Fruit fly (Drosophila melanogaster) whole organism, embryonic: Measurements from ENCODE around the gene 7B2.
A peak's percentile ranks its signal among the peaks of the same experiment; 100 is the strongest.

Source experiments
- Awh ChIP-seq: fragments of 200-800 bp; sonication (Bioruptor generic); IDR thresholded peaks from 2 replicates; pipeline ENCODE4, ENCODE4 v1.3.6; 2022; ENCODE audit warnings: missing biosample characterization, missing genetic modification characterization
- CG10654 ChIP-seq: fragments of 200-800 bp; sonication (Bioruptor generic); optimal IDR thresholded peaks from 2 replicates; lab custom pipeline; 2016; ENCODE audit warnings: missing biosample characterization, missing genetic modification characterization
- CG11093 ChIP-seq: fragments of 200-800 bp; sonication (Bioruptor generic); IDR thresholded peaks from 3 replicates; pipeline ENCODE4 v1.3.6; 2022; ENCODE audit warnings: missing biosample characterization, missing genetic modification characterization
- CG11247 ChIP-seq: fragments of 200-800 bp; sonication (Bioruptor generic); IDR thresholded peaks from 2 replicates; pipeline ENCODE4 v1.3.6; 2022; ENCODE audit warnings: missing biosample characterization, missing genetic modification characterization
- CG12391 ChIP-seq: fragments of 200-800 bp; sonication (Bioruptor generic); optimal IDR thresholded peaks from 3 replicates; lab custom pipeline; 2018; ENCODE audit warnings: missing biosample characterization, mild to moderate bottlenecking, missing genetic modification characterization, moderate library complexity
- CG13624 ChIP-seq: fragments of 200-800 bp; sonication (Bioruptor generic); optimal IDR thresholded peaks from 2 replicates; lab custom pipeline; 2016; ENCODE audit warnings: missing biosample characterization, missing genetic modification characterization
- CG15601 ChIP-seq: fragments of 200-800 bp; sonication (Bioruptor generic); optimal IDR thresholded peaks from 3 replicates; lab custom pipeline; 2019; ENCODE audit warnings: missing biosample characterization, mild to moderate bottlenecking, missing genetic modification characterization, moderate library complexity
- CG1647 ChIP-seq: fragments of 200-800 bp; sonication (Bioruptor generic); optimal IDR thresholded peaks from 3 replicates; lab custom pipeline; 2016; ENCODE audit warnings: missing biosample characterization, missing genetic modification characterization
- CG17568 ChIP-seq: fragments of 200-800 bp; sonication (Bioruptor generic); optimal IDR thresholded peaks from 2 replicates; lab custom pipeline; 2018; ENCODE audit warnings: missing biosample characterization, mild to moderate bottlenecking, missing genetic modification characterization, moderate library complexity
- CG18011 ChIP-seq: fragments of 200-800 bp; sonication (Bioruptor generic); optimal IDR thresholded peaks from 2 replicates; lab custom pipeline; 2017; ENCODE audit warnings: missing biosample characterization, missing genetic modification characterization, mild to moderate bottlenecking, moderate library complexity, missing genotype
- CG2116 ChIP-seq: fragments of 200-800 bp; sonication (Bioruptor generic); optimal IDR thresholded peaks from 3 replicates; lab custom pipeline; 2018; ENCODE audit warnings: missing biosample characterization, mild to moderate bottlenecking, missing genetic modification characterization
- CG2120 ChIP-seq: fragments of 200-800 bp; sonication (Bioruptor generic); optimal IDR thresholded peaks from 3 replicates; lab custom pipeline; 2016; ENCODE audit warnings: missing biosample characterization, missing genetic modification characterization
- CG3065 ChIP-seq: fragments of 200-800 bp; sonication (Bioruptor generic); optimal IDR thresholded peaks from 2 replicates; lab custom pipeline; 2016; ENCODE audit warnings: missing biosample characterization, missing genetic modification characterization
- CG31365 ChIP-seq: fragments of 200-800 bp; sonication (Bioruptor generic); optimal IDR thresholded peaks from 2 replicates; lab custom pipeline; 2018; ENCODE audit warnings: missing biosample characterization, mild to moderate bottlenecking, missing genetic modification characterization
- CG34224 ChIP-seq: fragments of 200-800 bp; sonication (Bioruptor generic); IDR thresholded peaks from 3 replicates; pipeline ENCODE4 v1.3.6; 2022; ENCODE audit warnings: missing biosample characterization, missing genetic modification characterization; ENCODE audit not compliant: partially characterized antibody
- CG3838 ChIP-seq: fragments of 200-800 bp; sonication (Bioruptor generic); optimal IDR thresholded peaks from 3 replicates; lab custom pipeline; 2016; ENCODE audit warnings: missing biosample characterization, missing genetic modification characterization
- CG3847 ChIP-seq: fragments of 200-800 bp; sonication (Bioruptor generic); IDR thresholded peaks from 2 replicates; pipeline ENCODE4 v1.3.6; 2022; ENCODE audit warnings: missing biosample characterization, missing genetic modification characterization
- CG3995 ChIP-seq: fragments of 200-800 bp; sonication (Bioruptor generic); optimal IDR thresholded peaks from 3 replicates; lab custom pipeline; 2016; ENCODE audit warnings: missing biosample characterization, missing genetic modification characterization
- CG4282 ChIP-seq: fragments of 200-800 bp; sonication (Bioruptor generic); optimal IDR thresholded peaks from 2 replicates; lab custom pipeline; 2016; ENCODE audit warnings: missing biosample characterization, missing genetic modification characterization
- CG4424 ChIP-seq: fragments of 200-800 bp; sonication (Bioruptor generic); optimal IDR thresholded peaks from 3 replicates; lab custom pipeline; 2016; ENCODE audit warnings: missing biosample characterization, missing genetic modification characterization
- CG6254 ChIP-seq: fragments of 200-800 bp; sonication (Bioruptor generic); optimal IDR thresholded peaks from 3 replicates; lab custom pipeline; 2017; ENCODE audit warnings: mild to moderate bottlenecking, missing biosample characterization, missing genetic modification reagents, missing genetic modification characterization
- CG6765 ChIP-seq: fragments of 200-800 bp; sonication (Bioruptor generic); optimal IDR thresholded peaks from 3 replicates; lab custom pipeline; 2017; ENCODE audit warnings: missing biosample characterization, mild to moderate bottlenecking, missing genetic modification characterization
- CG7987 ChIP-seq: fragments of 200-800 bp; sonication (Bioruptor generic); optimal IDR thresholded peaks from 2 replicates; lab custom pipeline; 2018; ENCODE audit warnings: missing biosample characterization, mild to moderate bottlenecking, missing genetic modification characterization, moderate library complexity
- CG8765 ChIP-seq: fragments of 200-800 bp; sonication (Bioruptor generic); IDR thresholded peaks from 2 replicates; pipeline ENCODE4 v1.3.6; 2022; ENCODE audit warnings: missing biosample characterization, missing genetic modification characterization
- CG9817 ChIP-seq: fragments of 200-800 bp; sonication (Bioruptor generic); optimal IDR thresholded peaks from 2 replicates; lab custom pipeline; 2018; ENCODE audit warnings: missing biosample characterization, mild to moderate bottlenecking, missing genetic modification characterization, moderate library complexity
- Doc3 ChIP-seq: fragments of 200-800 bp; sonication (Bioruptor generic); IDR thresholded peaks from 3 replicates; pipeline ENCODE4 v1.3.6; 2022; ENCODE audit warnings: missing biosample characterization, missing genetic modification characterization; ENCODE audit not compliant: partially characterized antibody
- GATAe ChIP-seq: fragments of 200-800 bp; sonication (Bioruptor generic); conservative IDR thresholded peaks from 2 replicates; pipeline ENCODE4 v1.3.6; 2022; ENCODE audit warnings: missing biosample characterization, missing genetic modification characterization
- Hey ChIP-seq: fragments of 200-800 bp; sonication (Bioruptor generic); optimal IDR thresholded peaks from 3 replicates; lab custom pipeline; 2018; ENCODE audit warnings: missing biosample characterization, mild to moderate bottlenecking, missing genetic modification characterization
- Hr51 ChIP-seq, 2 experiments: fragments of 200-800 bp; sonication (Bioruptor generic); optimal IDR thresholded peaks; 2 replicates in 1 of 2; 3 replicates in 1 of 2; lab custom pipeline; 2016 to 2018; ENCODE audit warnings: missing biosample characterization in 2 of 2, missing genetic modification characterization in 2 of 2, mild to moderate bottlenecking in 1 of 2, moderate library complexity in 1 of 2
- Hr78 ChIP-seq, 2 experiments: fragments of 200-800 bp in 1 of 2; fragments of >200 bp in 1 of 2; sonication (Bioruptor generic) in 1 of 2; optimal IDR thresholded peaks; 2 replicates each; lab custom pipeline; 2017 to 2019; ENCODE audit warnings: missing biosample characterization in 2 of 2, missing genetic modification characterization in 2 of 2, mild to moderate bottlenecking in 1 of 2, moderate library complexity in 1 of 2
- Scr ChIP-seq: fragments of 200-800 bp; sonication (Bioruptor generic); IDR thresholded peaks from 2 replicates; pipeline ENCODE4 v1.3.6; 2022; ENCODE audit warnings: missing biosample characterization, missing genetic modification characterization; ENCODE audit not compliant: partially characterized antibody
- Sin3A ChIP-seq: fragments of >200 bp; optimal IDR thresholded peaks from 2 replicates; lab custom pipeline; 2018
- ab ChIP-seq: fragments of 200-800 bp; sonication (Bioruptor generic); optimal IDR thresholded peaks from 2 replicates; lab custom pipeline; 2016; ENCODE audit warnings: missing biosample characterization, missing genetic modification characterization
- br ChIP-seq: fragments of >200 bp; optimal IDR thresholded peaks from 2 replicates; lab custom pipeline; 2017
- chinmo ChIP-seq: fragments of 200-800 bp; sonication (Bioruptor generic); IDR thresholded peaks from 4 replicates; pipeline ENCODE4 v1.3.6; 2022; ENCODE audit warnings: missing biosample characterization, missing genetic modification characterization; ENCODE audit not compliant: partially characterized antibody
- crp ChIP-seq, 2 experiments: fragments of 200-800 bp; sonication (Bioruptor generic); optimal IDR thresholded peaks; 2 replicates in 1 of 2; 3 replicates in 1 of 2; lab custom pipeline; 2017; ENCODE audit warnings: missing biosample characterization in 2 of 2, missing genetic modification characterization in 2 of 2, mild to moderate bottlenecking in 1 of 2, moderate library complexity in 1 of 2
- fd64A ChIP-seq: fragments of 200-800 bp; sonication (Bioruptor generic); optimal IDR thresholded peaks from 3 replicates; lab custom pipeline; 2018; ENCODE audit warnings: missing biosample characterization, mild to moderate bottlenecking, missing genetic modification characterization
- fu2 ChIP-seq: fragments of 200-800 bp; sonication (Bioruptor generic); optimal IDR thresholded peaks from 2 replicates; lab custom pipeline; 2016; ENCODE audit warnings: missing biosample characterization, missing genetic modification characterization
- gcm2 ChIP-seq: fragments of 200-800 bp; sonication (Bioruptor generic); optimal IDR thresholded peaks from 2 replicates; lab custom pipeline; 2016; ENCODE audit warnings: missing biosample characterization, missing genetic modification characterization
- grn ChIP-seq: fragments of 200-800 bp; sonication (Bioruptor generic); optimal IDR thresholded peaks from 3 replicates; lab custom pipeline; 2017; ENCODE audit warnings: missing biosample characterization, missing genetic modification characterization
- lab ChIP-seq: fragments of 200-800 bp; sonication (Bioruptor generic); optimal IDR thresholded peaks from 3 replicates; lab custom pipeline; 2017; ENCODE audit warnings: missing biosample characterization, missing genetic modification characterization, mild to moderate bottlenecking, moderate library complexity, missing genetic modification reagents
- lov ChIP-seq, 2 experiments: fragments of 200-800 bp in 1 of 2; fragments of >200 bp in 1 of 2; sonication (Bioruptor generic) in 1 of 2; IDR thresholded peaks in 1 of 2; optimal IDR thresholded peaks in 1 of 2; 2 replicates in 1 of 2; 3 replicates in 1 of 2; pipeline versions ENCODE4 v1.3.6 to Lab custom; 2017 to 2022; ENCODE audit warnings: missing biosample characterization in 1 of 2, missing genetic modification characterization in 1 of 2
- org-1 ChIP-seq: fragments of 200-800 bp; sonication (Bioruptor generic); optimal IDR thresholded peaks from 2 replicates; lab custom pipeline; 2017; ENCODE audit warnings: missing biosample characterization, missing genetic modification characterization
- sd ChIP-seq: fragments of 200-800 bp; sonication (Bioruptor generic); optimal IDR thresholded peaks from 3 replicates; lab custom pipeline; 2018; ENCODE audit warnings: missing biosample characterization, mild to moderate bottlenecking, missing genetic modification characterization, moderate library complexity
- sens-2 ChIP-seq: fragments of 200-800 bp; sonication (Bioruptor generic); IDR thresholded peaks from 2 replicates; pipeline ENCODE4 v1.3.6; 2022; ENCODE audit warnings: missing biosample characterization, missing genetic modification characterization
- sna ChIP-seq: fragments of 200-800 bp; sonication (Bioruptor generic); IDR thresholded peaks from 2 replicates; pipeline ENCODE4 v1.3.6; 2022; ENCODE audit warnings: missing biosample characterization, missing genetic modification characterization; ENCODE audit not compliant: partially characterized antibody
- sr ChIP-seq: fragments of 200-800 bp; sonication (Bioruptor generic); IDR thresholded peaks from 3 replicates; pipeline ENCODE4 v1.3.6; 2022; ENCODE audit warnings: missing biosample characterization, missing genetic modification characterization
- trh ChIP-seq: fragments of 200-800 bp; sonication (Bioruptor generic); optimal IDR thresholded peaks from 2 replicates; lab custom pipeline; 2016; ENCODE audit warnings: missing biosample characterization, missing genetic modification characterization
- wek ChIP-seq: fragments of 200-800 bp; sonication (Bioruptor generic); optimal IDR thresholded peaks from 3 replicates; lab custom pipeline; 2018; ENCODE audit warnings: missing biosample characterization, mild to moderate bottlenecking, missing genetic modification characterization, moderate library complexity

The 7B2 gene

dm6 chr3R:5371563-5371962 lies 5.0 kb upstream of the 7B2 start, which contains the start of gene Polr2F (continued):
- no peak for TF ChIP-seq org-1 (GFP tag; lab: Kevin White, UChicago)
- TF ChIP-seq Hr78 (GFP tag; optimal IDR thresholded peaks at IDR 0.05; lab: Kevin White, UChicago), result no peak
- peak; percentile 72 for TF ChIP-seq gcm2 (GFP tag; lab: Kevin White, UChicago)
- no peak for TF ChIP-seq lov (optimal IDR thresholded peaks at IDR 0.05; lab: Kevin White, UChicago)
- TF ChIP-seq lov (GFP tag; IDR thresholded peaks at IDR 0.05; lab: Robert Waterston, UW), result 0 out of 3 replicates have a peak, but pooled peaks have one; percentile 55
- peak; percentile 34; the same call in 1 of the 2 replicates for TF ChIP-seq GATAe (GFP tag; lab: Robert Waterston, UW)
- peak; percentile 28; the same call in 1 of the 2 replicates for TF ChIP-seq Awh (GFP tag; lab: Robert Waterston, UW)
- peak; percentile 67 for TF ChIP-seq CG3838
- peak; percentile 82 for TF ChIP-seq CG4424 (GFP tag; lab: Kevin White, UChicago)
- TF ChIP-seq lab (GFP tag; lab: Kevin White, UChicago), result peak; percentile 87
- peak; percentile 82 for TF ChIP-seq CG7987 (GFP tag; lab: Kevin White, UChicago)
- peak; percentile 68 for TF ChIP-seq CG15601
- TF ChIP-seq CG17568 (GFP tag; lab: Kevin White, UChicago), result no peak
- TF ChIP-seq CG11093, result no peak
- no peak for TF ChIP-seq grn (GFP tag; lab: Kevin White, UChicago)
- peak; percentile 32 for TF ChIP-seq wek (GFP tag; lab: Kevin White, UChicago)
- TF ChIP-seq CG34224, result 0 out of 3 replicates have a peak, but pooled peaks have one; percentile 21
- TF ChIP-seq CG6254 (GFP tag; lab: Kevin White, UChicago), result no peak
- TF ChIP-seq Hey (tag; lab: Kevin White, UChicago), result peak; percentile 61
- TF ChIP-seq CG1647 (GFP tag; lab: Kevin White, UChicago), result peak; percentile 94
- TF ChIP-seq Sin3A (lab: Kevin White, UChicago), result peak; percentile 55
- TF ChIP-seq crp (GFP tag; optimal IDR thresholded peaks at IDR 0.05; lab: Kevin White, UChicago), result peak in 1 of 2 experiments; percentile 41
- no peak; the same call in 2 of the 3 replicates for TF ChIP-seq sr
- TF ChIP-seq sens-2 (GFP tag; lab: Robert Waterston, UW), result no peak
- no peak for TF ChIP-seq Doc3
- TF ChIP-seq CG8765 (GFP tag; lab: Robert Waterston, UW), result 0 out of 2 replicates have a peak, but pooled peaks have one; percentile 19
- TF ChIP-seq br, result no peak
- peak; percentile 63 for TF ChIP-seq ab (GFP tag; lab: Kevin White, UChicago)
- no peak for TF ChIP-seq sd (tag; lab: Kevin White, UChicago)
- peak; percentile 66 for TF ChIP-seq CG6765 (GFP tag; lab: Kevin White, UChicago)
- TF ChIP-seq fu2 (GFP tag; lab: Kevin White, UChicago), result peak; percentile 95
- peak; percentile 96 for TF ChIP-seq CG3995
- TF ChIP-seq CG11247 (GFP tag; lab: Robert Waterston, UW), result peak; percentile 86
- peak; percentile 88 for TF ChIP-seq CG9817 (tag; lab: Kevin White, UChicago)
- no peak for TF ChIP-seq CG31365 (tag; lab: Kevin White, UChicago)
- peak; percentile 94 for TF ChIP-seq CG3847
- TF ChIP-seq CG12391 (tag; lab: Kevin White, UChicago), result peak; percentile 79
- no peak for TF ChIP-seq fd64A (GFP tag; lab: Kevin White, UChicago)
- TF ChIP-seq CG10654 (GFP tag; lab: Kevin White, UChicago), result peak; percentile 86
- TF ChIP-seq CG2120 (GFP tag; lab: Kevin White, UChicago), result peak; percentile 97
- peak; percentile 94 for TF ChIP-seq CG13624 (GFP tag; lab: Kevin White, UChicago)
- TF ChIP-seq CG2116 (GFP tag; lab: Kevin White, UChicago), result peak; percentile 100
- peak; percentile 56 for TF ChIP-seq trh (GFP tag; lab: Kevin White, UChicago)
- TF ChIP-seq CG18011 (GFP tag; lab: Kevin White, UChicago), result peak; percentile 54
- TF ChIP-seq Hr51 (GFP tag; optimal IDR thresholded peaks at IDR 0.05; lab: Kevin White, UChicago), result peak; percentile 45 to 94
- no peak for TF ChIP-seq sna
- peak; percentile 50; the same call in 1 of the 2 replicates for TF ChIP-seq Scr (GFP tag; lab: Robert Waterston, UW)
- TF ChIP-seq chinmo, result peak; percentile 89
- TF ChIP-seq CG3065 (GFP tag; lab: Kevin White, UChicago), result peak; percentile 76
- peak; percentile 89 for TF ChIP-seq CG4282 (GFP tag; lab: Kevin White, UChicago)
